Fruit fly (Drosophila melanogaster) whole organism, embryonic: ENCODE results near the gene CG31538.

Experiments
- Ada2b ChIP-seq: fragments of 200-800 bp; sonication (Bioruptor generic); IDR thresholded peaks from 2 replicates; pipeline ENCODE4 v1.3.6; 2022; ENCODE audit warnings: missing biosample characterization, missing genetic modification characterization
- Antp ChIP-seq: fragments of 200-800 bp; sonication (Bioruptor generic); optimal IDR thresholded peaks from 3 replicates; lab custom pipeline; 2016; ENCODE audit warnings: missing biosample characterization, missing genetic modification characterization
- Asciz ChIP-seq: fragments of 200-800 bp; sonication (Bioruptor generic); optimal IDR thresholded peaks from 2 replicates; lab custom pipeline; 2017; ENCODE audit warnings: missing biosample characterization, mild to moderate bottlenecking, missing genetic modification characterization, missing genetic modification reagents
- Atf-2 ChIP-seq: fragments of 200-800 bp; sonication (Bioruptor generic); optimal IDR thresholded peaks from 2 replicates; lab custom pipeline; 2016; ENCODE audit warnings: missing biosample characterization, missing genetic modification characterization
- Blimp-1 ChIP-seq: fragments of 200-800 bp; sonication (Bioruptor generic); optimal IDR thresholded peaks from 3 replicates; lab custom pipeline; 2018; ENCODE audit warnings: missing biosample characterization, missing genetic modification characterization, mild to moderate bottlenecking, moderate library complexity, missing genetic modification reagents
- Bteb2 ChIP-seq: fragments of 200-800 bp; sonication (Bioruptor generic); optimal IDR thresholded peaks from 2 replicates; lab custom pipeline; 2016; ENCODE audit warnings: missing biosample characterization, missing genetic modification characterization
- CG10321 ChIP-seq: fragments of 200-800 bp; sonication (Bioruptor generic); IDR thresholded peaks from 2 replicates; pipeline ENCODE4 v1.3.6; 2022; ENCODE audit warnings: missing biosample characterization, missing genetic modification characterization
- CG10366 ChIP-seq: fragments of 200-800 bp; sonication (Bioruptor generic); IDR thresholded peaks from 2 replicates; pipeline ENCODE4 v1.3.6; 2022; ENCODE audit warnings: missing biosample characterization, missing genetic modification characterization
- CG10543 ChIP-seq: fragments of 200-800 bp; sonication (Bioruptor generic); optimal IDR thresholded peaks from 3 replicates; lab custom pipeline; 2017; ENCODE audit warnings: missing biosample characterization, mild to moderate bottlenecking, missing genetic modification characterization, moderate library complexity
- CG10654 ChIP-seq: fragments of 200-800 bp; sonication (Bioruptor generic); optimal IDR thresholded peaks from 2 replicates; lab custom pipeline; 2016; ENCODE audit warnings: missing biosample characterization, missing genetic modification characterization
- CG10979 ChIP-seq: fragments of 200-800 bp; sonication (Bioruptor generic); optimal IDR thresholded peaks from 2 replicates; lab custom pipeline; 2018; ENCODE audit warnings: missing biosample characterization, mild to moderate bottlenecking, missing genetic modification characterization, moderate library complexity
- CG11085 ChIP-seq: fragments of 200-800 bp; sonication (Bioruptor generic); IDR thresholded peaks from 2 replicates; pipeline ENCODE4 v1.3.6; 2022; ENCODE audit warnings: missing biosample characterization, missing genetic modification characterization
- CG13123 ChIP-seq: fragments of 200-800 bp; sonication (Bioruptor generic); optimal IDR thresholded peaks from 2 replicates; lab custom pipeline; 2016; ENCODE audit warnings: missing biosample characterization, missing genetic modification characterization
- CG16813 ChIP-seq: fragments of 200-800 bp; sonication (Bioruptor generic); IDR thresholded peaks from 3 replicates; pipeline ENCODE4 v1.3.6; 2022; ENCODE audit warnings: missing biosample characterization, missing genetic modification characterization; ENCODE audit not compliant: partially characterized antibody
- CG17385 ChIP-seq: fragments of 200-800 bp; sonication (Bioruptor generic); optimal IDR thresholded peaks from 3 replicates; lab custom pipeline; 2018; ENCODE audit warnings: missing biosample characterization, mild to moderate bottlenecking, missing genetic modification characterization
- CG3163 ChIP-seq: fragments of 200-800 bp; sonication (Bioruptor generic); optimal IDR thresholded peaks from 3 replicates; lab custom pipeline; 2016; ENCODE audit warnings: missing biosample characterization, missing genetic modification characterization
- CG32532 ChIP-seq: fragments of 200-800 bp; sonication (Bioruptor generic); IDR thresholded peaks from 2 replicates; pipeline ENCODE4 v1.3.6; 2022; ENCODE audit warnings: missing biosample characterization, missing genetic modification characterization
- CG34224 ChIP-seq: fragments of 200-800 bp; sonication (Bioruptor generic); IDR thresholded peaks from 3 replicates; pipeline ENCODE4 v1.3.6; 2022; ENCODE audit warnings: missing biosample characterization, missing genetic modification characterization; ENCODE audit not compliant: partially characterized antibody
- CG4328 ChIP-seq: fragments of 200-800 bp; sonication (Bioruptor generic); optimal IDR thresholded peaks from 3 replicates; lab custom pipeline; 2017; ENCODE audit warnings: missing biosample characterization, missing genetic modification reagents, missing genetic modification characterization
- CG4617 ChIP-seq: fragments of 200-800 bp; sonication (Bioruptor generic); optimal IDR thresholded peaks from 3 replicates; lab custom pipeline; 2016; ENCODE audit warnings: missing biosample characterization, missing genetic modification characterization, borderline replicate concordance
- CG4854 ChIP-seq: fragments of 200-800 bp; sonication (Bioruptor generic); optimal IDR thresholded peaks from 2 replicates; lab custom pipeline; 2016; ENCODE audit warnings: missing biosample characterization, missing genetic modification characterization, inconsistent platforms
- CG5245 ChIP-seq: fragments of 200-800 bp; sonication (Bioruptor generic); optimal IDR thresholded peaks from 3 replicates; lab custom pipeline; 2016; ENCODE audit warnings: missing biosample characterization, missing genetic modification characterization
- CG7372 ChIP-seq: fragments of 200-800 bp; sonication (Bioruptor generic); IDR thresholded peaks from 2 replicates; pipeline ENCODE4 v1.3.6; 2022; ENCODE audit warnings: missing biosample characterization, missing genetic modification characterization
- CG7839 ChIP-seq: fragments of 200-800 bp; sonication (Bioruptor generic); optimal IDR thresholded peaks from 3 replicates; lab custom pipeline; 2018; ENCODE audit warnings: missing biosample characterization, mild to moderate bottlenecking, missing genetic modification characterization, moderate library complexity
- CG7963 ChIP-seq: fragments of 200-800 bp; sonication (Bioruptor generic); IDR thresholded peaks from 3 replicates; pipeline ENCODE4 v1.3.6; 2022; ENCODE audit warnings: missing biosample characterization, missing genetic modification characterization; ENCODE audit not compliant: partially characterized antibody
- CG8765 ChIP-seq: fragments of 200-800 bp; sonication (Bioruptor generic); IDR thresholded peaks from 2 replicates; pipeline ENCODE4 v1.3.6; 2022; ENCODE audit warnings: missing biosample characterization, missing genetic modification characterization
- Hr3 ChIP-seq: fragments of 200-800 bp; sonication (Bioruptor generic); optimal IDR thresholded peaks from 3 replicates; lab custom pipeline; 2016; ENCODE audit warnings: missing biosample characterization, missing genetic modification characterization
- Sox100B ChIP-seq: fragments of 200-800 bp; sonication (Bioruptor generic); optimal IDR thresholded peaks from 3 replicates; lab custom pipeline; 2018; ENCODE audit warnings: missing biosample characterization, mild to moderate bottlenecking, missing genetic modification characterization
- Sry-β ChIP-seq: fragments of 200-800 bp; sonication (Bioruptor generic); optimal IDR thresholded peaks from 2 replicates; lab custom pipeline; 2018; ENCODE audit warnings: missing biosample characterization, mild to moderate bottlenecking, missing genetic modification characterization, moderate library complexity
- Tbp ChIP-seq: fragments of >200 bp; optimal IDR thresholded peaks from 2 replicates; lab custom pipeline; 2018; ENCODE audit warnings: missing biosample characterization, missing genetic modification characterization
- abd-A ChIP-seq: fragments of 200-800 bp; sonication (Bioruptor generic); optimal IDR thresholded peaks from 3 replicates; lab custom pipeline; 2019; ENCODE audit warnings: missing biosample characterization, mild to moderate bottlenecking, missing genetic modification characterization, moderate library complexity
- ara ChIP-seq: fragments of 200-800 bp; sonication (Bioruptor generic); IDR thresholded peaks from 2 replicates; pipeline ENCODE4 v1.3.6; 2022; ENCODE audit warnings: missing biosample characterization, missing genetic modification characterization
- ato ChIP-seq: fragments of 200-800 bp; sonication (Bioruptor generic); IDR thresholded peaks from 2 replicates; pipeline ENCODE4 v1.3.6; 2022; ENCODE audit warnings: missing biosample characterization, missing genetic modification characterization; ENCODE audit not compliant: partially characterized antibody
- br ChIP-seq: fragments of >200 bp; optimal IDR thresholded peaks from 2 replicates; lab custom pipeline; 2017
- crc ChIP-seq: fragments of 200-800 bp; sonication (Bioruptor generic); optimal IDR thresholded peaks from 2 replicates; lab custom pipeline; 2016; ENCODE audit warnings: missing biosample characterization, missing genetic modification characterization
- eyg ChIP-seq: fragments of 200-800 bp; sonication (Bioruptor generic); optimal IDR thresholded peaks from 3 replicates; lab custom pipeline; 2016; ENCODE audit warnings: missing biosample characterization, missing genetic modification characterization
- gsb ChIP-seq: fragments of 200-800 bp; sonication (Bioruptor generic); IDR thresholded peaks from 2 replicates; pipeline ENCODE4 v1.3.6; 2022; ENCODE audit warnings: missing biosample characterization, missing genetic modification characterization
- hkb ChIP-seq, 2 experiments: fragments of 200-800 bp in 1 of 2; fragments of >200 bp in 1 of 2; sonication (Bioruptor generic) in 1 of 2; IDR thresholded peaks in 1 of 2; optimal IDR thresholded peaks in 1 of 2; 2 replicates each; pipeline versions ENCODE4 v1.3.6 to Lab custom; 2017 to 2022; ENCODE audit warnings: missing biosample characterization in 1 of 2, missing genetic modification characterization in 1 of 2
- hth ChIP-seq: fragments of >200 bp; optimal IDR thresholded peaks from 2 replicates; lab custom pipeline; 2017; ENCODE audit warnings: inconsistent platforms
- inv ChIP-seq: fragments of 200-800 bp; sonication (Bioruptor generic); IDR thresholded peaks from 2 replicates; pipeline ENCODE4 v1.3.6; 2022; ENCODE audit warnings: missing biosample characterization, missing genetic modification characterization; ENCODE audit not compliant: partially characterized antibody
- lola ChIP-seq, 3 experiments: fragments of >200 bp in 2 of 3; fragments of 200-800 bp in 1 of 3; sonication (Bioruptor generic) in 1 of 3; optimal IDR thresholded peaks; 2 replicates each; lab custom pipeline; 2017 to 2019; ENCODE audit warnings: missing biosample characterization in 3 of 3, missing genetic modification characterization in 3 of 3, mild to moderate bottlenecking in 1 of 3, moderate library complexity in 1 of 3
- lov ChIP-seq, 2 experiments: fragments of 200-800 bp in 1 of 2; fragments of >200 bp in 1 of 2; sonication (Bioruptor generic) in 1 of 2; IDR thresholded peaks in 1 of 2; optimal IDR thresholded peaks in 1 of 2; 2 replicates in 1 of 2; 3 replicates in 1 of 2; pipeline versions ENCODE4 v1.3.6 to Lab custom; 2017 to 2022; ENCODE audit warnings: missing biosample characterization in 1 of 2, missing genetic modification characterization in 1 of 2
- nerfin-1 ChIP-seq: fragments of 200-800 bp; sonication (Bioruptor generic); optimal IDR thresholded peaks from 3 replicates; lab custom pipeline; 2019; ENCODE audit warnings: missing biosample characterization, mild to moderate bottlenecking, missing genetic modification characterization, moderate library complexity
- nerfin-2 ChIP-seq: fragments of 200-800 bp; sonication (Bioruptor generic); IDR thresholded peaks from 2 replicates; pipeline ENCODE4 v1.3.6; 2022; ENCODE audit warnings: missing biosample characterization, missing genetic modification characterization; ENCODE audit not compliant: partially characterized antibody
- onecut ChIP-seq: fragments of 200-800 bp; sonication (Bioruptor generic); IDR thresholded peaks from 2 replicates; pipeline ENCODE4 v1.3.6; 2022; ENCODE audit warnings: missing biosample characterization, missing genetic modification characterization
- sens ChIP-seq: fragments of 200-800 bp; sonication (Bioruptor generic); peaks from one replicate; lab custom pipeline; 2016; ENCODE audit warnings: missing biosample characterization, missing genetic modification characterization
- slbo ChIP-seq: fragments of 200-800 bp; sonication (Bioruptor generic); IDR thresholded peaks from 2 replicates; pipeline ENCODE4 v1.3.6; 2022; ENCODE audit warnings: missing biosample characterization, missing genetic modification characterization
- tgo ChIP-seq: fragments of 200-800 bp; sonication (Bioruptor generic); IDR thresholded peaks from 3 replicates; pipeline ENCODE4 v1.3.6; 2022; ENCODE audit warnings: missing biosample characterization, missing genetic modification characterization
- tx ChIP-seq: fragments of 200-800 bp; sonication (Bioruptor generic); optimal IDR thresholded peaks from 2 replicates; lab custom pipeline; 2016; ENCODE audit warnings: missing biosample characterization, missing genetic modification characterization
- usp ChIP-seq: fragments of >200 bp; optimal IDR thresholded peaks from 2 replicates; lab custom pipeline; 2017; ENCODE audit warnings: missing biosample characterization, missing genetic modification characterization

CG31538 gene

DNA sequence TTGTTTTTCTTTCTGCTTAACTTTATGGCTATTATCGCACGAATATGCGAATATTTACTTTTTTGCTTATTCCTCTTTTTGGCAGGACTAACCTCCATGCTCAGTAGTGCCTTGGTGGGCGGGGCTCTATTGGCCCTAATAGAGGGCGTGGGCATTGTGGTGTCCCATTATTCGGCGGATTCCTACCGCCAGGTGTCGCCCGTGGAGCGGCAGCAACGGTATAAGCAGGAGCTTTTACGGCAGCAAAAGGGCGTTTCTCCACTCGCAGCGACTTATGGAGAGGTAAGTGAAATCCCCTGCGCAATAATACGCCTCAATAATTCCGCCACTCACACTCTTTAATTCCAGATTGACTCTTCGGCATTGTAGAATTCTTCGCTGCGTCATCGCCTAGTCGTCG lies 23.0 kb upstream of the CG31538 start (continued):
- TF ChIP-seq CG7372 (GFP tag; lab: Robert Waterston, UW) = 0 out of 2 replicates have a peak, but pooled peaks have one; percentile 12
- TF ChIP-seq Hr3 = peak; percentile 4
- TF ChIP-seq CG10979 (tag; lab: Kevin White, UChicago) = peak; percentile 18
- TF ChIP-seq lov (optimal IDR thresholded peaks at IDR 0.05; lab: Kevin White, UChicago) = no peak
- TF ChIP-seq lov (GFP tag; IDR thresholded peaks at IDR 0.05; lab: Robert Waterston, UW) = no peak
- TF ChIP-seq CG10321 (GFP tag; lab: Robert Waterston, UW) = 0 out of 2 replicates have a peak, but pooled peaks have one; percentile 17
- no peak for TF ChIP-seq CG4854
- TF ChIP-seq Tbp (GFP tag; lab: Kevin White, UChicago) = no peak
- TF ChIP-seq br (lab: Kevin White, UChicago) = no peak
- no peak for TF ChIP-seq ato (GFP tag; lab: Robert Waterston, UW)
- TF ChIP-seq ara = no peak
- no peak for TF ChIP-seq CG11085 (GFP tag; lab: Robert Waterston, UW)
- no peak for TF ChIP-seq CG4328 (GFP tag; lab: Kevin White, UChicago)
- peak; percentile 29 for TF ChIP-seq CG10543 (GFP tag; lab: Kevin White, UChicago)
- TF ChIP-seq eyg (GFP tag; lab: Kevin White, UChicago) = no peak
- no peak for TF ChIP-seq CG34224 (GFP tag; lab: Robert Waterston, UW)
- TF ChIP-seq abd-A (tag; lab: Kevin White, UChicago) = no peak
- peak; percentile 8 for TF ChIP-seq Blimp-1 (GFP tag; lab: Kevin White, UChicago)
- no peak for TF ChIP-seq hth (lab: Kevin White, UChicago)
- no peak for TF ChIP-seq CG3163 (GFP tag; lab: Kevin White, UChicago)
- TF ChIP-seq Sox100B (GFP tag; lab: Kevin White, UChicago) = no peak
- no peak for TF ChIP-seq CG16813 (GFP tag; lab: Robert Waterston, UW)
- TF ChIP-seq CG32532 (GFP tag; lab: Robert Waterston, UW) = peak; percentile 59; the same call in 1 of the 2 replicates
- TF ChIP-seq CG10654 (GFP tag; lab: Kevin White, UChicago) = no peak
- no peak for TF ChIP-seq nerfin-1 (tag; lab: Kevin White, UChicago)
- TF ChIP-seq Ada2b (GFP tag; lab: Robert Waterston, UW) = no peak
- TF ChIP-seq gsb (GFP tag; lab: Robert Waterston, UW) = 0 out of 2 replicates have a peak, but pooled peaks have one; percentile 28
- TF ChIP-seq lola (GFP tag; optimal IDR thresholded peaks at IDR 0.05; lab: Kevin White, UChicago) = no peak
- no peak for TF ChIP-seq hkb (optimal IDR thresholded peaks at IDR 0.05; lab: Kevin White, UChicago)
- TF ChIP-seq hkb (GFP tag; IDR thresholded peaks at IDR 0.05; lab: Robert Waterston, UW) = peak; percentile 25; the same call in 1 of the 2 replicates
- peak; percentile 29 for TF ChIP-seq CG17385 (GFP tag; lab: Kevin White, UChicago)
- peak; percentile 63 for TF ChIP-seq onecut (GFP tag; lab: Robert Waterston, UW)
- no peak for TF ChIP-seq usp (GFP tag; lab: Kevin White, UChicago)
- TF ChIP-seq nerfin-2 (GFP tag; lab: Robert Waterston, UW) = no peak
- TF ChIP-seq Antp (GFP tag; lab: Kevin White, UChicago) = peak; percentile 6
- TF ChIP-seq Bteb2 (GFP tag; lab: Kevin White, UChicago) = no peak
- TF ChIP-seq Atf-2 (GFP tag; lab: Kevin White, UChicago) = no peak
- TF ChIP-seq CG4617 (GFP tag; lab: Kevin White, UChicago) = no peak
- no peak for TF ChIP-seq CG10366 (GFP tag; lab: Robert Waterston, UW)
- no peak for TF ChIP-seq Asciz (GFP tag; lab: Kevin White, UChicago)
- no peak for TF ChIP-seq CG13123 (GFP tag; lab: Kevin White, UChicago)
- TF ChIP-seq tgo (GFP tag; lab: Robert Waterston, UW) = no peak
- no peak for TF ChIP-seq inv (GFP tag; lab: Robert Waterston, UW)
- no peak for TF ChIP-seq tx (GFP tag; lab: Kevin White, UChicago)
- TF ChIP-seq CG7839 = peak; percentile 17
- TF ChIP-seq CG8765 (GFP tag; lab: Robert Waterston, UW) = no peak
- TF ChIP-seq CG7963 (GFP tag; lab: Robert Waterston, UW) = no peak
- TF ChIP-seq CG5245 (GFP tag; lab: Kevin White, UChicago) = peak; percentile 32
- TF ChIP-seq crc (GFP tag; lab: Kevin White, UChicago) = no peak
- no peak for TF ChIP-seq sens (GFP tag; lab: Kevin White, UChicago)
- no peak for TF ChIP-seq slbo (GFP tag; lab: Robert Waterston, UW)
- TF ChIP-seq Sry-β (GFP tag; lab: Kevin White, UChicago) = no peak
